Fruit fly (Drosophila melanogaster) whole organism, embryonic: ENCODE measurements around the gene CG1309.

Experiments used
- ATbp ChIP-seq: fragments of 200-800 bp; sonication (Bioruptor generic); optimal IDR thresholded peaks from 2 replicates; lab custom pipeline; 2017; ENCODE audit warnings: missing biosample characterization, mild to moderate bottlenecking, missing genetic modification characterization, missing genetic modification reagents
- Bgb ChIP-seq: fragments of 200-800 bp; sonication (Bioruptor generic); IDR thresholded peaks from 2 replicates; pipeline ENCODE4 v1.3.6; 2022; ENCODE audit warnings: missing biosample characterization, missing genetic modification characterization; ENCODE audit not compliant: partially characterized antibody
- CG10321 ChIP-seq: fragments of 200-800 bp; sonication (Bioruptor generic); IDR thresholded peaks from 2 replicates; pipeline ENCODE4 v1.3.6; 2022; ENCODE audit warnings: missing biosample characterization, missing genetic modification characterization
- CG10543 ChIP-seq: fragments of 200-800 bp; sonication (Bioruptor generic); optimal IDR thresholded peaks from 3 replicates; lab custom pipeline; 2017; ENCODE audit warnings: missing biosample characterization, mild to moderate bottlenecking, missing genetic modification characterization, moderate library complexity
- CG11696 ChIP-seq: fragments of 200-800 bp; sonication (Bioruptor generic); IDR thresholded peaks from 2 replicates; pipeline ENCODE4 v1.3.6; 2022; ENCODE audit warnings: missing biosample characterization, missing genetic modification characterization
- CG12219 ChIP-seq: fragments of 200-800 bp; sonication (Bioruptor generic); optimal IDR thresholded peaks from 3 replicates; lab custom pipeline; 2018; ENCODE audit warnings: missing biosample characterization, mild to moderate bottlenecking, missing genetic modification characterization
- CG1233 ChIP-seq: fragments of 200-800 bp; sonication (Bioruptor generic); optimal IDR thresholded peaks from 4 replicates; lab custom pipeline; 2018; ENCODE audit warnings: missing biosample characterization, mild to moderate bottlenecking, missing genetic modification characterization
- CG16813 ChIP-seq: fragments of 200-800 bp; sonication (Bioruptor generic); IDR thresholded peaks from 3 replicates; pipeline ENCODE4 v1.3.6; 2022; ENCODE audit warnings: missing biosample characterization, missing genetic modification characterization; ENCODE audit not compliant: partially characterized antibody
- CG17361 ChIP-seq: fragments of 200-800 bp; sonication (Bioruptor generic); IDR thresholded peaks from 3 replicates; pipeline ENCODE4 v1.3.6; 2022; ENCODE audit warnings: missing biosample characterization, missing genetic modification characterization
- CG17829 ChIP-seq: fragments of 200-800 bp; optimal IDR thresholded peaks from 2 replicates; lab custom pipeline; 2019; ENCODE audit warnings: missing biosample characterization, mild to moderate bottlenecking, missing genetic modification characterization, moderate library complexity
- CG18764 ChIP-seq: fragments of 200-800 bp; sonication (Bioruptor generic); optimal IDR thresholded peaks from 3 replicates; lab custom pipeline; 2016; ENCODE audit warnings: missing biosample characterization, missing genetic modification characterization
- CG2712 ChIP-seq: fragments of 200-800 bp; optimal IDR thresholded peaks from 3 replicates; lab custom pipeline; 2019; ENCODE audit warnings: missing biosample characterization, mild to moderate bottlenecking, missing genetic modification characterization, moderate library complexity
- CG30403 ChIP-seq: fragments of 200-800 bp; sonication (Bioruptor generic); optimal IDR thresholded peaks from 3 replicates; lab custom pipeline; 2016; ENCODE audit warnings: missing biosample characterization, missing genetic modification characterization
- CG31388 ChIP-seq: fragments of 200-800 bp; sonication (Bioruptor generic); optimal IDR thresholded peaks from 2 replicates; lab custom pipeline; 2016; ENCODE audit warnings: missing biosample characterization, missing genetic modification characterization
- CG34224 ChIP-seq: fragments of 200-800 bp; sonication (Bioruptor generic); IDR thresholded peaks from 3 replicates; pipeline ENCODE4 v1.3.6; 2022; ENCODE audit warnings: missing biosample characterization, missing genetic modification characterization; ENCODE audit not compliant: partially characterized antibody
- CG34376 ChIP-seq: fragments of 200-800 bp; sonication (Bioruptor generic); optimal IDR thresholded peaks from 2 replicates; lab custom pipeline; 2018; ENCODE audit warnings: missing biosample characterization, mild to moderate bottlenecking, missing genetic modification characterization
- CG4360 ChIP-seq: fragments of 200-800 bp; sonication (Bioruptor generic); IDR thresholded peaks from 2 replicates; pipeline ENCODE4 v1.3.6; 2022; ENCODE audit warnings: missing biosample characterization, missing genetic modification characterization
- CG4730 ChIP-seq: fragments of 200-800 bp; sonication (Bioruptor generic); IDR thresholded peaks from 2 replicates; pipeline ENCODE4 v1.3.6; 2022; ENCODE audit warnings: missing biosample characterization, missing genetic modification characterization
- CG6689 ChIP-seq: fragments of 200-800 bp; sonication (Bioruptor generic); IDR thresholded peaks from 2 replicates; pipeline ENCODE4 v1.3.6; 2022; ENCODE audit warnings: missing biosample characterization, missing genetic modification characterization
- CG7987 ChIP-seq: fragments of 200-800 bp; sonication (Bioruptor generic); optimal IDR thresholded peaks from 2 replicates; lab custom pipeline; 2018; ENCODE audit warnings: missing biosample characterization, mild to moderate bottlenecking, missing genetic modification characterization, moderate library complexity
- CG8359 ChIP-seq: fragments of 200-800 bp; sonication (Bioruptor generic); optimal IDR thresholded peaks from 2 replicates; lab custom pipeline; 2017; ENCODE audit warnings: missing biosample characterization, mild to moderate bottlenecking, missing genetic modification characterization, borderline replicate concordance
- CG9932 ChIP-seq: fragments of 200-800 bp; sonication (Bioruptor generic); IDR thresholded peaks from 2 replicates; pipeline ENCODE4 v1.3.6; 2022; ENCODE audit warnings: missing biosample characterization, missing genetic modification characterization
- Chrac-16 ChIP-seq: fragments of 200-800 bp; sonication (Bioruptor generic); optimal IDR thresholded peaks from 3 replicates; lab custom pipeline; 2016; ENCODE audit warnings: missing biosample characterization, missing genetic modification characterization
- D19A ChIP-seq: fragments of 200-800 bp; optimal IDR thresholded peaks from 3 replicates; lab custom pipeline; 2019; ENCODE audit warnings: missing biosample characterization, mild to moderate bottlenecking, missing genetic modification characterization, moderate library complexity
- Dll ChIP-seq: fragments of 200-800 bp; sonication (Bioruptor generic); IDR thresholded peaks from 4 replicates; pipeline ENCODE4 v1.3.6; 2022; ENCODE audit warnings: missing biosample characterization, missing genetic modification characterization; ENCODE audit not compliant: partially characterized antibody
- Ets65A ChIP-seq: fragments of 200-800 bp; sonication (Bioruptor generic); peaks from one replicate; lab custom pipeline; 2016; ENCODE audit warnings: missing biosample characterization, missing genetic modification characterization
- Fer1 ChIP-seq: fragments of 200-800 bp; sonication (Bioruptor generic); optimal IDR thresholded peaks from 2 replicates; lab custom pipeline; 2017; ENCODE audit warnings: missing biosample characterization, mild to moderate bottlenecking, missing genetic modification characterization
- Hr51 ChIP-seq, 2 experiments: fragments of 200-800 bp; sonication (Bioruptor generic); optimal IDR thresholded peaks; 2 replicates in 1 of 2; 3 replicates in 1 of 2; lab custom pipeline; 2016 to 2018; ENCODE audit warnings: missing biosample characterization in 2 of 2, missing genetic modification characterization in 2 of 2, mild to moderate bottlenecking in 1 of 2, moderate library complexity in 1 of 2
- Kr ChIP-seq: fragments of 200-800 bp; sonication (Bioruptor generic); optimal IDR thresholded peaks from 2 replicates; lab custom pipeline; 2017; ENCODE audit warnings: missing biosample characterization, mild to moderate bottlenecking, missing genetic modification characterization
- Mes4 ChIP-seq: fragments of 200-800 bp; sonication (Bioruptor generic); optimal IDR thresholded peaks from 2 replicates; lab custom pipeline; 2016; ENCODE audit warnings: missing biosample characterization, missing genetic modification characterization
- PHDP ChIP-seq: fragments of 200-800 bp; sonication (Bioruptor generic); optimal IDR thresholded peaks from 3 replicates; lab custom pipeline; 2018; ENCODE audit warnings: missing biosample characterization, mild to moderate bottlenecking, missing genetic modification characterization, moderate library complexity
- Six4 ChIP-seq: fragments of 200-800 bp; sonication (Bioruptor generic); optimal IDR thresholded peaks from 2 replicates; lab custom pipeline; 2016; ENCODE audit warnings: missing biosample characterization, missing genetic modification characterization
- Vsx1 ChIP-seq: fragments of 200-800 bp; sonication (Bioruptor generic); optimal IDR thresholded peaks from 2 replicates; lab custom pipeline; 2017; ENCODE audit warnings: missing biosample characterization, mild to moderate bottlenecking, missing genetic modification characterization, missing genetic modification reagents
- bcd ChIP-seq: fragments of 200-800 bp; sonication (Bioruptor generic); optimal IDR thresholded peaks from 2 replicates; lab custom pipeline; 2017; ENCODE audit warnings: missing biosample characterization, mild to moderate bottlenecking, missing genetic modification characterization
- gcm2 ChIP-seq: fragments of 200-800 bp; sonication (Bioruptor generic); optimal IDR thresholded peaks from 2 replicates; lab custom pipeline; 2016; ENCODE audit warnings: missing biosample characterization, missing genetic modification characterization
- gsb-n ChIP-seq: fragments of 200-800 bp; sonication (Bioruptor generic); optimal IDR thresholded peaks from 3 replicates; lab custom pipeline; 2018; ENCODE audit warnings: missing biosample characterization, mild to moderate bottlenecking, missing genetic modification characterization
- her ChIP-seq: fragments of 200-800 bp; sonication (Bioruptor generic); optimal IDR thresholded peaks from 2 replicates; lab custom pipeline; 2016; ENCODE audit warnings: missing biosample characterization, missing genetic modification characterization
- hkb ChIP-seq, 2 experiments: fragments of 200-800 bp in 1 of 2; fragments of >200 bp in 1 of 2; sonication (Bioruptor generic) in 1 of 2; IDR thresholded peaks in 1 of 2; optimal IDR thresholded peaks in 1 of 2; 2 replicates each; pipeline versions ENCODE4 v1.3.6 to Lab custom; 2017 to 2022; ENCODE audit warnings: missing biosample characterization in 1 of 2, missing genetic modification characterization in 1 of 2
- kni ChIP-seq: fragments of 200-800 bp; sonication (Bioruptor generic); optimal IDR thresholded peaks from 3 replicates; lab custom pipeline; 2017; ENCODE audit warnings: mild to moderate bottlenecking, missing biosample characterization, missing genetic modification reagents, missing genetic modification characterization
- maf-S ChIP-seq: fragments of 200-800 bp; sonication (Bioruptor generic); optimal IDR thresholded peaks from 2 replicates; lab custom pipeline; 2016; ENCODE audit warnings: missing biosample characterization, missing genetic modification characterization
- phol ChIP-seq: fragments of 200-800 bp; sonication (Bioruptor generic); optimal IDR thresholded peaks from 3 replicates; lab custom pipeline; 2018; ENCODE audit warnings: missing biosample characterization, mild to moderate bottlenecking, missing genetic modification characterization, moderate library complexity
- pita ChIP-seq: fragments of 200-800 bp; sonication (Bioruptor generic); optimal IDR thresholded peaks from 2 replicates; lab custom pipeline; 2017; ENCODE audit warnings: missing biosample characterization, mild to moderate bottlenecking, missing genetic modification characterization
- prd ChIP-seq, 3 experiments: fragments of >200 bp in 2 of 3; fragments of 200-800 bp in 1 of 3; sonication (Bioruptor generic) in 1 of 3; optimal IDR thresholded peaks in 2 of 3; IDR thresholded peaks in 1 of 3; 2 replicates in 2 of 3; 3 replicates in 1 of 3; pipeline versions ENCODE4 v1.3.6 to Lab custom; 2017 to 2022; ENCODE audit warnings: missing biosample characterization in 1 of 3, missing genetic modification characterization in 1 of 3
- ranshi ChIP-seq: fragments of 200-800 bp; sonication (Bioruptor generic); IDR thresholded peaks from 2 replicates; pipeline ENCODE4 v1.3.6; 2022; ENCODE audit warnings: missing biosample characterization, missing genetic modification characterization
- sr ChIP-seq: fragments of 200-800 bp; sonication (Bioruptor generic); IDR thresholded peaks from 3 replicates; pipeline ENCODE4 v1.3.6; 2022; ENCODE audit warnings: missing biosample characterization, missing genetic modification characterization
- ssp ChIP-seq: fragments of 200-800 bp; sonication (Bioruptor generic); IDR thresholded peaks from 2 replicates; pipeline ENCODE4 v1.3.6; 2022; ENCODE audit warnings: missing biosample characterization, missing genetic modification characterization
- sug ChIP-seq: fragments of 200-800 bp; optimal IDR thresholded peaks from 2 replicates; lab custom pipeline; 2019; ENCODE audit warnings: missing biosample characterization, mild to moderate bottlenecking, missing genetic modification characterization, moderate library complexity
- tna ChIP-seq: fragments of 200-800 bp; sonication (Bioruptor generic); IDR thresholded peaks from 2 replicates; pipeline ENCODE4 v1.3.6; 2022; ENCODE audit warnings: missing biosample characterization, missing genetic modification characterization; ENCODE audit not compliant: partially characterized antibody
- zen2 ChIP-seq: fragments of 200-800 bp; sonication (Bioruptor generic); IDR thresholded peaks from 3 replicates; pipeline ENCODE4 v1.3.6; 2022; ENCODE audit warnings: missing biosample characterization, missing genetic modification characterization; ENCODE audit not compliant: partially characterized antibody

CG1309 gene

dm6 chr3L:4262384-4262783, 3.2 kb downstream of the CG1309 start, which contains the start of the genes CG11586 and VhaM9.7-a (continued):
- no peak for TF ChIP-seq CG6689 (GFP tag; lab: Robert Waterston, UW)
- TF ChIP-seq tna (GFP tag; lab: Robert Waterston, UW), result peak; percentile 45; the same call in 1 of the 2 replicates
- TF ChIP-seq Ets65A (GFP tag; lab: Kevin White, UChicago), result peak; percentile 82
- TF ChIP-seq CG11696 (GFP tag; lab: Robert Waterston, UW), result no peak
- TF ChIP-seq prd (optimal IDR thresholded peaks at IDR 0.05; lab: Kevin White, UChicago), result no peak
- no peak for TF ChIP-seq prd (GFP tag; IDR thresholded peaks at IDR 0.05; lab: Robert Waterston, UW)
- no peak for TF ChIP-seq Six4 (GFP tag; lab: Kevin White, UChicago)
- no peak for TF ChIP-seq CG12219
- TF ChIP-seq CG18764 (GFP tag; lab: Kevin White, UChicago), result peak; percentile 2
- TF ChIP-seq Fer1 (GFP tag; lab: Kevin White, UChicago), result peak; percentile 10
- TF ChIP-seq her (GFP tag; lab: Kevin White, UChicago), result no peak
- TF ChIP-seq Dll (GFP tag; lab: Robert Waterston, UW), result peak; percentile 78
- TF ChIP-seq sug (tag; lab: Kevin White, UChicago), result peak; percentile 15
- peak; percentile 2 for TF ChIP-seq Chrac-16
- no peak; the same call in 1 of the 3 replicates for TF ChIP-seq zen2 (GFP tag; lab: Robert Waterston, UW)
- peak; percentile 23 for TF ChIP-seq D19A
- no peak for TF ChIP-seq ranshi (GFP tag; lab: Robert Waterston, UW)
- TF ChIP-seq CG16813, result peak; percentile 55
- TF ChIP-seq bcd (GFP tag; lab: Kevin White, UChicago), result no peak
- TF ChIP-seq ATbp (GFP tag; lab: Kevin White, UChicago), result no peak
- peak; percentile 71 for TF ChIP-seq CG34224 (GFP tag; lab: Robert Waterston, UW)
- TF ChIP-seq CG17829, result peak; percentile 36
- TF ChIP-seq CG7987 (GFP tag; lab: Kevin White, UChicago), result no peak
- TF ChIP-seq CG17361, result peak; percentile 47; the same call in 1 of the 3 replicates
- TF ChIP-seq CG31388, result peak; percentile 13
- no peak for TF ChIP-seq kni
- TF ChIP-seq sr (GFP tag; lab: Robert Waterston, UW), result no peak
- no peak for TF ChIP-seq CG10543 (GFP tag; lab: Kevin White, UChicago)
- peak; percentile 55 for TF ChIP-seq phol (tag; lab: Kevin White, UChicago)
- no peak for TF ChIP-seq CG1233 (GFP tag; lab: Kevin White, UChicago)
- no peak for TF ChIP-seq CG4360 (GFP tag; lab: Robert Waterston, UW)
- no peak for TF ChIP-seq CG8359
- TF ChIP-seq CG2712 (tag; lab: Kevin White, UChicago), result peak; percentile 40
- TF ChIP-seq pita (GFP tag; lab: Kevin White, UChicago), result peak; percentile 52
- TF ChIP-seq hkb (optimal IDR thresholded peaks at IDR 0.05; lab: Kevin White, UChicago), result no peak
- TF ChIP-seq hkb (GFP tag; IDR thresholded peaks at IDR 0.05; lab: Robert Waterston, UW), result no peak
- TF ChIP-seq Kr (GFP tag; lab: Kevin White, UChicago), result no peak
- TF ChIP-seq Vsx1, result peak; percentile 21
- TF ChIP-seq gsb-n (tag; lab: Kevin White, UChicago), result peak; percentile 11
- no peak for TF ChIP-seq CG10321 (GFP tag; lab: Robert Waterston, UW)
- TF ChIP-seq CG30403 (GFP tag; lab: Kevin White, UChicago), result peak; percentile 6
- no peak for TF ChIP-seq CG4730 (GFP tag; lab: Robert Waterston, UW)
- peak; percentile 31 for TF ChIP-seq CG34376
- TF ChIP-seq CG9932, result no peak
- TF ChIP-seq maf-S (GFP tag; lab: Kevin White, UChicago), result no peak
- TF ChIP-seq gcm2 (GFP tag; lab: Kevin White, UChicago), result no peak
- no peak for TF ChIP-seq Mes4 (GFP tag; lab: Kevin White, UChicago)
- no peak for TF ChIP-seq ssp (GFP tag; lab: Robert Waterston, UW)
- TF ChIP-seq Bgb (GFP tag; lab: Robert Waterston, UW), result peak; percentile 63
- TF ChIP-seq PHDP (tag; lab: Kevin White, UChicago), result peak; percentile 15
- no peak for TF ChIP-seq Hr51 (GFP tag; optimal IDR thresholded peaks at IDR 0.05; lab: Kevin White, UChicago)
